Worm (Caenorhabditis elegans) whole organism, L3 larva: Measurements from ENCODE around the gene srx-44.

Source experiments
- R02D3.7 ChIP-seq: fragments of 150-350 bp; optimal IDR thresholded peaks from 2 replicates; lab custom pipeline; 2014; ENCODE audit warnings: missing biosample characterization, missing genetic modification characterization
- aly-2 ChIP-seq: fragments of 150-350 bp; optimal IDR thresholded peaks from 2 replicates; lab custom pipeline; 2014; ENCODE audit warnings: missing biosample characterization, missing genetic modification characterization
- ama-1 ChIP-seq: fragments of 150-350 bp; optimal IDR thresholded peaks from 2 replicates; lab custom pipeline; 2018
- ceh-16 ChIP-seq: sonication (generic microtip); optimal IDR thresholded peaks from 2 replicates; lab custom pipeline; 2017; ENCODE audit warnings: missing biosample characterization, missing genetic modification characterization
- ceh-28 ChIP-seq: fragments of 150-350 bp; optimal IDR thresholded peaks from 2 replicates; lab custom pipeline; 2014; ENCODE audit warnings: missing biosample characterization, missing genetic modification reagents, missing genetic modification characterization
- ceh-82 ChIP-seq: fragments of 150-350 bp; optimal IDR thresholded peaks from 2 replicates; lab custom pipeline; 2014; ENCODE audit warnings: missing biosample characterization, missing genetic modification characterization
- ceh-9 ChIP-seq: sonication (generic microtip); optimal IDR thresholded peaks from 2 replicates; lab custom pipeline; 2018; ENCODE audit warnings: missing biosample characterization, missing genetic modification characterization
- egl-5 ChIP-seq: fragments of 150-350 bp; optimal IDR thresholded peaks from 2 replicates; lab custom pipeline; 2017; ENCODE audit warnings: missing biosample characterization, missing genetic modification reagents, missing genetic modification characterization, inconsistent platforms
- elt-1 ChIP-seq: fragments of 150-350 bp; optimal IDR thresholded peaks from 2 replicates; lab custom pipeline; 2014; ENCODE audit warnings: missing biosample characterization, missing genetic modification characterization
- elt-2 ChIP-seq: sonication (generic microtip); optimal IDR thresholded peaks from 2 replicates; lab custom pipeline; 2016; ENCODE audit warnings: missing genetic modification reagents, mild to moderate bottlenecking, missing genetic modification characterization, missing compliant biosample characterization
- elt-3 ChIP-seq, 3 experiments: fragments of 150-350 bp in 1 of 3; sonication (generic microtip) in 2 of 3; optimal IDR thresholded peaks; 2 replicates in 2 of 3; 4 replicates in 1 of 3; lab custom pipeline; 2014 to 2017; ENCODE audit warnings: missing biosample characterization in 3 of 3, missing genetic modification characterization in 3 of 3
- fos-1 ChIP-seq: fragments of 150-350 bp; optimal IDR thresholded peaks from 2 replicates; lab custom pipeline; 2014; ENCODE audit warnings: missing biosample characterization, missing genetic modification characterization
- hmg-11 ChIP-seq: sonication (generic microtip); optimal IDR thresholded peaks from 2 replicates; lab custom pipeline; 2016; ENCODE audit warnings: missing genetic modification characterization, missing compliant biosample characterization
- jun-1 ChIP-seq: fragments of 150-350 bp; optimal IDR thresholded peaks from 2 replicates; lab custom pipeline; 2014; ENCODE audit warnings: missing biosample characterization, missing genetic modification reagents, missing genetic modification characterization
- lsy-12 ChIP-seq: sonication (generic microtip); optimal IDR thresholded peaks from 2 replicates; lab custom pipeline; 2016; ENCODE audit warnings: mild to moderate bottlenecking, missing genetic modification characterization, missing compliant biosample characterization
- mdl-1 ChIP-seq: fragments of 150-350 bp; optimal IDR thresholded peaks from 2 replicates; lab custom pipeline; 2014; ENCODE audit warnings: missing biosample characterization, missing genetic modification characterization
- mml-1 ChIP-seq: fragments of 150-350 bp; sonication (generic microtip); optimal IDR thresholded peaks from 3 replicates; lab custom pipeline; 2014; ENCODE audit warnings: missing biosample characterization, missing genetic modification characterization
- nfya-1 ChIP-seq: sonication (generic microtip); optimal IDR thresholded peaks from 2 replicates; lab custom pipeline; 2017; ENCODE audit warnings: missing genetic modification characterization, mild to moderate bottlenecking, missing compliant biosample characterization, antibody characterized with exemption, moderate library complexity; ENCODE audit not compliant: insufficient read depth
- nhr-11 ChIP-seq: fragments of 150-350 bp; optimal IDR thresholded peaks from 2 replicates; lab custom pipeline; 2014; ENCODE audit warnings: missing biosample characterization, missing genetic modification characterization
- nhr-12 ChIP-seq: fragments of 150-350 bp; optimal IDR thresholded peaks from 2 replicates; lab custom pipeline; 2014; ENCODE audit warnings: missing biosample characterization, missing genetic modification characterization
- nhr-25 ChIP-seq: sonication (generic microtip); optimal IDR thresholded peaks from 2 replicates; lab custom pipeline; 2017; ENCODE audit warnings: missing biosample characterization, missing genetic modification characterization
- nhr-67 ChIP-seq: fragments of 150-350 bp; optimal IDR thresholded peaks from 2 replicates; lab custom pipeline; 2014; ENCODE audit warnings: missing biosample characterization, missing genetic modification characterization
- nhr-77 ChIP-seq: fragments of 150-350 bp; optimal IDR thresholded peaks from 2 replicates; lab custom pipeline; 2014; ENCODE audit warnings: missing biosample characterization, missing genetic modification characterization
- pha-4 ChIP-seq: fragments of 150-350 bp; optimal IDR thresholded peaks from 2 replicates; lab custom pipeline; 2014; ENCODE audit warnings: missing biosample characterization, missing genetic modification reagents, missing genetic modification characterization
- pqm-1 ChIP-seq: fragments of 150-350 bp; optimal IDR thresholded peaks from 2 replicates; lab custom pipeline; 2017; ENCODE audit warnings: missing biosample characterization, missing genetic modification characterization, inconsistent platforms
- sea-2 ChIP-seq: fragments of 150-350 bp; sonication (generic microtip); optimal IDR thresholded peaks from 4 replicates; lab custom pipeline; 2014; ENCODE audit warnings: missing biosample characterization, missing genetic modification reagents, missing genetic modification characterization
- skn-1 ChIP-seq: fragments of 150-350 bp; optimal IDR thresholded peaks from 2 replicates; lab custom pipeline; 2014; ENCODE audit warnings: missing biosample characterization, missing genetic modification characterization
- snpc-4 ChIP-seq: fragments of 150-350 bp; optimal IDR thresholded peaks from 2 replicates; lab custom pipeline; 2014; ENCODE audit warnings: missing biosample characterization, missing genetic modification characterization
- tbx-2 ChIP-seq: sonication (generic microtip); optimal IDR thresholded peaks from 2 replicates; lab custom pipeline; 2016; ENCODE audit warnings: mild to moderate bottlenecking, missing genetic modification characterization, missing compliant biosample characterization
- unc-39 ChIP-seq: sonication (generic microtip); optimal IDR thresholded peaks from 4 replicates; lab custom pipeline; 2017; ENCODE audit warnings: missing biosample characterization, missing genetic modification characterization
- unc-62 ChIP-seq: fragments of 150-350 bp; sonication (generic microtip); optimal IDR thresholded peaks from 4 replicates; lab custom pipeline; 2014; ENCODE audit warnings: missing biosample characterization, missing genetic modification reagents, missing genetic modification characterization
- zag-1 ChIP-seq: fragments of 150-350 bp; optimal IDR thresholded peaks from 2 replicates; lab custom pipeline; 2014; ENCODE audit warnings: missing biosample characterization, missing genetic modification characterization

The srx-44 gene

ce11 chrV:16020042-16020441 is at the start of gene srx-44:
Gene srx-44 (plus strand): TSS chrV:16020342.
- TF ChIP-seq nhr-77 (no peak), ama-1 (lab: Kevin White, UChicago) (no peak), tbx-2 (tag; lab: Kevin White, UChicago) (no peak), elt-2 (tag; lab: Kevin White, UChicago) (no peak), nhr-67 (tag; lab: Kevin White, UChicago) (no peak), hmg-11 (tag; lab: Kevin White, UChicago) (no peak), ceh-16 (tag; lab: Kevin White, UChicago) (no peak), ceh-28 (tag; lab: Kevin White, UChicago) (no peak), mml-1 (tag; lab: Kevin White, UChicago) (no peak), pqm-1 (tag; lab: Kevin White, UChicago) (no peak), elt-1 (no peak)

DNA sequence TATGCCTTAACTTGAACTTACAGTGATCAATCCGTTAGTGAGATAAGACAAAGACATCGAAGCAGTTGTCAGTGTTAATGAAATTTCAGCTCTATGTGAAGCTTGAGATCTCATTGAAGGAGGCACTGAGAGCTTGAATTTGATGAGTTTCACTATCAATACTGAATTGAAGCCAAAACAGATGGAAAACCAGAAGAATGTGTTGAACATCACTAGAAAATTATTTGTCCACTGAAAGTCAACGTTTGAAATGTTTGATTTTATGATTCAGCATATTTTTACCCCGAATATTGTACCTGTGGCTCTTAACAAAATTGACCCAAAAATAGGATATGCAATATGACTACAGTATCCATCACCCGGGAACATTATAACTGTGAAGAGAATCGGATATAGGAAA is 49.3 kb upstream of the srx-44 start:
- TF ChIP-seq unc-62 (GFP tag; lab: Kevin White, UChicago) (no peak), snpc-4 (no peak), nhr-12 (tag; lab: Kevin White, UChicago) (no peak)

DNA sequence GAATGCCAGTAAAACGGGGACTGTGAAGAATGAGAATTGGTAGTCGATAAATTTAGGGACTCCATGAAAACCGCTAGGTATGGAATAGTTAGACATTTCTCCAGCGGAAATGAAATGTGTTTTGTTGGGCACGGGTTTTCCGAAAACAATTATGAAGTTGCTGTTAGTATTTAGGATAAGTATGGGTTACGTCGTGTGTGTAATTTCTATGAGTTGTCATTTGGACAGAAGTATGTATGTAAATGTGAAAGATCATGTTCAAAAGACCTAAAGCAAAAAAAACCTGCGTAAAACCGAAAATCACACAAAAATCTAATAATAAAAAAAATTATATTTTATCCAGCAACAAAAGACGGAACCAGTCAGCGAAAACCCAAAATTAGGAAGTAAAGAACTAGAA is 47.7 kb upstream of the srx-44 start, which contains the start of gene sru-23:
TSS of gene sru-23 (minus strand) at position 101 of the 400 bp plus-strand sequence.
- TF ChIP-seq lsy-12 (tag; lab: Kevin White, UChicago) (no peak), unc-39 (no peak), nhr-25 (no peak), R02D3.7 (tag; lab: Kevin White, UChicago) (no peak)

- TF ChIP-seq elt-3 (tag; optimal IDR thresholded peaks at IDR 0.05; lab: Kevin White, UChicago) (no peak), pha-4 (tag; lab: Kevin White, UChicago) (no peak), nhr-25 (no peak), R02D3.7 (tag; lab: Kevin White, UChicago) (no peak), snpc-4 (no peak), ceh-9 (no peak), sea-2 (GFP tag; lab: Kevin White, UChicago) (no peak), nfya-1 (tag; lab: Kevin White, UChicago) (no peak), skn-1 (tag; lab: Kevin White, UChicago) (no peak), jun-1 (tag; lab: Kevin White, UChicago) (no peak), unc-39 (no peak), fos-1 (tag; lab: Kevin White, UChicago) (no peak), ceh-82 (tag; lab: Kevin White, UChicago) (no peak), mdl-1 (tag; lab: Kevin White, UChicago) (no peak), egl-5 (tag; lab: Kevin White, UChicago) (no peak), aly-2 (tag; lab: Kevin White, UChicago) (no peak), elt-1 (no peak), ceh-16 (tag; lab: Kevin White, UChicago) (no peak), lsy-12 (tag; lab: Kevin White, UChicago) (no peak), nhr-11 (tag; lab: Kevin White, UChicago) (no peak)
- TF ChIP-seq, all 47 proteins: peak for 0
These were observed 45.3 kb upstream of the srx-44 start, which contains the start of gene sru-22 for ce11 chrV:15974836-15975235. Gene sru-22 (minus strand): TSS chrV:15974936.

ce11 chrV:15975845-15976244 is 44.3 kb upstream of the srx-44 start, which contains the start of gene clec-232:
Gene clec-232 (plus strand): TSS chrV:15976145.
- TF ChIP-seq skn-1 (tag; lab: Kevin White, UChicago) (no peak), egl-5 (tag; lab: Kevin White, UChicago) (no peak), zag-1 (tag; lab: Kevin White, UChicago) (no peak), ama-1 (lab: Kevin White, UChicago) (no peak)

DNA sequence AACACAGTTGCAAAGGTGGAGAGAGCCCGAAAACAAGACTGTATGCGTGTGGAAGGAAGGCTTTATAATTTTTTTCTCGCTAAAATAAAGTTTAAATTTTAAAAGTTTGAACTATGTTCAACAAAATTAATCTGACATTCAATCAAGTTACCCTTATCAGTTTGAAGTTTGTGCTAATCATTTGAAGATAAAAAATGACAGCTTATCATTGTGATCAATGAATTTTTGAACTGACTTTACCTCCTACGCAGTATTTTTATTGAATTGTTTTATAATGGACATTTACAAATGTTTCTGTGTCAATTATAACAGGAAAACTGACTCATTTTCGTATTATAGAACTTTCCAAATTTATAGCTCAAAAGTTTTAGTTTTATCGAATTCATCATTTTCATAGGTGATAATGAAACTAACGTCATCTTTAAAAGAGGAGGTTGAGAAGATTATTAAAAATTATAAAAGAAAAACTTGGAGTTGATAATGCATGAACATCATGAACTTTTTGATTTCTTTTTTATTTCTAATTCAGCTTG is 41.8 kb upstream of the srx-44 start, which contains the start of gene oac-20:
TSS of gene oac-20 (plus strand) at position 483 of the 533 bp plus-strand sequence.
- TF ChIP-seq pqm-1 (tag; lab: Kevin White, UChicago) (peak; percentile 76), lsy-12 (tag; lab: Kevin White, UChicago) (no peak), elt-2 (tag; lab: Kevin White, UChicago) (peak; percentile 92)
